Worm (Caenorhabditis elegans) whole organism, early embryonic: ENCODE results near the gene hipr-1.

Experiments
- B0310.2 ChIP-seq: sonication (generic microtip); optimal IDR thresholded peaks from 2 replicates; lab custom pipeline; 2016; ENCODE audit warnings: mild to moderate bottlenecking, missing genetic modification characterization, missing compliant biosample characterization
- F13C5.2 ChIP-seq: sonication (generic microtip); optimal IDR thresholded peaks from 2 replicates; lab custom pipeline; 2017; ENCODE audit warnings: mild to moderate bottlenecking, missing genetic modification characterization, inconsistent platforms, missing compliant biosample characterization
- ama-1 ChIP-seq: fragments of 150-350 bp; optimal IDR thresholded peaks from 2 replicates; lab custom pipeline; 2014
- ets-7 ChIP-seq: sonication (generic microtip); optimal IDR thresholded peaks from 2 replicates; lab custom pipeline; 2016; ENCODE audit warnings: missing genotype, missing genetic modification characterization, missing compliant biosample characterization
- flt-1 ChIP-seq: fragments of 200-800 bp; sonication (Bioruptor generic); IDR thresholded peaks from 2 replicates; pipeline ENCODE4 v1.3.6; 2022; ENCODE audit warnings: missing genetic modification characterization, missing compliant biosample characterization
- hmbx-1 ChIP-seq: sonication (generic microtip); optimal IDR thresholded peaks from 2 replicates; lab custom pipeline; 2016; ENCODE audit warnings: mild to moderate bottlenecking, missing genetic modification characterization, missing compliant biosample characterization
- hmg-4 ChIP-seq: fragments of 200-800 bp; sonication (Bioruptor generic); optimal IDR thresholded peaks from 2 replicates; lab custom pipeline; 2018; ENCODE audit warnings: mild to moderate bottlenecking, missing genetic modification characterization, missing compliant biosample characterization
- tbx-11 ChIP-seq: fragments of 200-800 bp; sonication (Bioruptor generic); IDR thresholded peaks from 2 replicates; pipeline ENCODE4 v1.3.6; 2022; ENCODE audit warnings: missing genetic modification characterization, missing compliant biosample characterization
- tra-4 ChIP-seq: sonication (generic microtip); optimal IDR thresholded peaks from 2 replicates; lab custom pipeline; 2017; ENCODE audit warnings: missing genetic modification characterization, missing compliant biosample characterization

- TF ChIP-seq ama-1 (lab: Kevin White, UChicago) (no peak), F13C5.2 (tag; lab: Kevin White, UChicago) (no peak), hmg-4 (GFP tag; lab: Kevin White, UChicago) (no peak), hmbx-1 (no peak), flt-1 (GFP tag; lab: Robert Waterston, UW) (no peak), ets-7 (tag; lab: Kevin White, UChicago) (no peak), tra-4 (no peak), B0310.2 (tag; lab: Kevin White, UChicago) (no peak), tbx-11 (GFP tag; lab: Robert Waterston, UW) (no peak)
Measured at ce11 chrIII:8767292-8767829, 47.4 kb downstream of the hipr-1 start, which contains the start of gene mig-22.
